Fruit fly (Drosophila melanogaster): Measurements from ENCODE around the gene Cpr76Ba.

Gene Cpr76Ba

DNA sequence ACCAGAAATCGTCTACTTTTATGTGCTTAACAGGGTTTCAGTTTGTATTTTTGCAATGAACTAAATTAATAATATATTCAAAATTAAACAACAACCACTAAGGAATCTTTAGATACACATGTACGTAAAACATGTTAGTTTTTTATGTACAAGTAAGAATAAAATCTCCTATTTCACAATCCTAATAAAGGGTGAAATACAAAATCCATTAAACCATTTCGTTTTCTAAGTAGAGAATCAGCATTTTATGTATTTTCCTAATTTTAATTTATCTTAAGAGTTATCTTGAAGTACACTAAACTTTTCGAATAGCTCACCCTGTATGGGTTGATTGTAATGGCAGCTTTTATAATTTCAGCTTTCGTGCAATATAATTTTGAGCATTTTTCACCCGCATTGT, 43.6 kb upstream of the Cpr76Ba start (continued):
- TF ChIP-seq Bgb (GFP tag; IDR thresholded peaks at IDR 0.05; ENCODE audit: partially characterized antibody): no peak
- TF ChIP-seq CG6765 (GFP tag; optimal IDR thresholded peaks at IDR 0.05): no peak
- TF ChIP-seq br (optimal IDR thresholded peaks at IDR 0.05): no peak
- peak; percentile 45 for TF ChIP-seq al (GFP tag; IDR thresholded peaks at IDR 0.05)
- no peak for TF ChIP-seq CG12219 (GFP tag; optimal IDR thresholded peaks at IDR 0.05)
- TF ChIP-seq gfzf (GFP tag; optimal IDR thresholded peaks at IDR 0.05): no peak
- TF ChIP-seq CG7556 (GFP tag; optimal IDR thresholded peaks at IDR 0.05): peak; percentile 39
- TF ChIP-seq CG17802 (tag; optimal IDR thresholded peaks at IDR 0.05): no peak
- no peak for TF ChIP-seq twi (tag; optimal IDR thresholded peaks at IDR 0.05)
- peak; percentile 83 for TF ChIP-seq Drgx (GFP tag; IDR thresholded peaks at IDR 0.05)
- TF ChIP-seq CG5953 (GFP tag; IDR thresholded peaks at IDR 0.05): no peak
- no peak for TF ChIP-seq CG1603 (tag; optimal IDR thresholded peaks at IDR 0.05)
- no peak for TF ChIP-seq ATbp (GFP tag; optimal IDR thresholded peaks at IDR 0.05)
- TF ChIP-seq mam (GFP tag; optimal IDR thresholded peaks at IDR 0.05): peak; percentile 32
- TF ChIP-seq sug (tag; optimal IDR thresholded peaks at IDR 0.05): no peak
- TF ChIP-seq CG17385 (GFP tag; optimal IDR thresholded peaks at IDR 0.05): peak; percentile 6
- TF ChIP-seq Rfx (GFP tag; IDR thresholded peaks at IDR 0.05): 0 out of 2 replicates have a peak, but pooled peaks have one; percentile 24
- TF ChIP-seq CoRest (tag; optimal IDR thresholded peaks at IDR 0.05): peak; percentile 27
- no peak for TF ChIP-seq abd-A (tag; optimal IDR thresholded peaks at IDR 0.05)
- TF ChIP-seq zen2 (GFP tag; IDR thresholded peaks at IDR 0.05; ENCODE audit: partially characterized antibody): no peak
- no peak for TF ChIP-seq CG15479 (GFP tag; optimal IDR thresholded peaks at IDR 0.05)
- no peak for TF ChIP-seq CG4854 (GFP tag; optimal IDR thresholded peaks at IDR 0.05)
- peak; percentile 68 for TF ChIP-seq Meics (GFP tag; optimal IDR thresholded peaks at IDR 0.05)
- no peak for TF ChIP-seq dmrt11E (tag; optimal IDR thresholded peaks at IDR 0.05)

DNA sequence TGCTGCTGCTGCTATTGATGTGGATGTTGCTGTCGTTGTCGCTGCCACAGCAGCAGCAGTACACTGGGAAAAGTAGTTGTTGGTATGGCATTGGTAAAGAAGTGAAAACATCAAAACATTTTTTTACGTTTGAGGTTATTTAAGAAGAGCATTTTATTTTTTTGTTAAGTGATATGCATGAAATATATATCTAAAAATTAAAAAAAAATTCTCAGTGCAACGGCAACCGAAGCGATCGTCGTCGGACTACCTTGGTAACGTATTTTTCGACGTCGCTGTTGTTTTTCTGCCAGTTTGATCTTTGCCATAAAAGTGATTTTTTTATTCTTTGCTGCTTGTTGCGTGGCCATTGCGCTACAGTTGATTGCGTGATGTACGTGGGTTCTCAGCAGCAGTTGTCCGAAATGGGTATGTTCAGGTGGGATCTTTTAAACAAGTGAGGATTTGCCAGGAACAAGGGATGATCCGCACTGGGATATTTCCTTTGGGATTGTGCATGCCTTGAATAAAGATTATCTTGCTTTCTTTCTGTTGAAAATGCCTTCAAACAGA, 42.6 kb upstream of the Cpr76Ba start:
- TF ChIP-seq pb (GFP tag; optimal IDR thresholded peaks at IDR 0.05) (peak; percentile 83), CG11723 (GFP tag; optimal IDR thresholded peaks at IDR 0.05) (peak; percentile 93), inv (GFP tag; IDR thresholded peaks at IDR 0.05; ENCODE audit: partially characterized antibody) (no peak), unpg (GFP tag; optimal IDR thresholded peaks at IDR 0.05) (peak; percentile 97), Fer2 (tag; optimal IDR thresholded peaks at IDR 0.05) (peak; percentile 91), CG1233 (GFP tag; optimal IDR thresholded peaks at IDR 0.05) (peak; percentile 96), Elba2 (GFP tag; optimal IDR thresholded peaks at IDR 0.05) (peak; percentile 96), CG6854 (GFP tag; optimal IDR thresholded peaks at IDR 0.05) (peak; percentile 84), CG6272 (GFP tag; IDR thresholded peaks at IDR 0.05) (peak; percentile 84), ATbp (GFP tag; optimal IDR thresholded peaks at IDR 0.05) (peak; percentile 93), CG1602 (GFP tag; optimal IDR thresholded peaks at IDR 0.05) (peak; percentile 95), NC2α (GFP tag; optimal IDR thresholded peaks at IDR 0.05) (peak; percentile 87), Hand (GFP tag; optimal IDR thresholded peaks at IDR 0.05) (peak; percentile 84), CG9932 (GFP tag; IDR thresholded peaks at IDR 0.05) (peak; percentile 96), jumu (GFP tag; optimal IDR thresholded peaks at IDR 0.05) (peak; percentile 88), CG10147 (GFP tag; optimal IDR thresholded peaks at IDR 0.05) (peak; percentile 94), gsb-n (tag; optimal IDR thresholded peaks at IDR 0.05) (peak; percentile 97), Atf3 (GFP tag; optimal IDR thresholded peaks at IDR 0.05) (peak; percentile 89), CG7271 (tag; optimal IDR thresholded peaks at IDR 0.05) (peak; percentile 99), D (optimal IDR thresholded peaks at IDR 0.05) (no peak), D (GFP tag; optimal IDR thresholded peaks at IDR 0.05) (peak; percentile 93), Ets65A (GFP tag) (peak; percentile 98), sens (GFP tag) (peak; percentile 99), CG1832 (GFP tag; optimal IDR thresholded peaks at IDR 0.05) (no peak), CG12071 (GFP tag; optimal IDR thresholded peaks at IDR 0.05) (peak; percentile 87), ewg (GFP tag; optimal IDR thresholded peaks at IDR 0.05) (peak; percentile 88), CG15269 (tag; optimal IDR thresholded peaks at IDR 0.05) (peak; percentile 96), CG7786 (GFP tag; optimal IDR thresholded peaks at IDR 0.05) (peak; percentile 89)

Data from whole organism, embryonic.